Fruit fly (Drosophila melanogaster) whole organism, pupa: Measurements from ENCODE around the gene alt.

ENCODE experiments used
- CG10348 ChIP-seq: fragments of 200-800 bp; sonication (Bioruptor generic); IDR thresholded peaks from 2 replicates; pipeline ENCODE4 v1.3.6; 2022; ENCODE audit warnings: missing biosample characterization, missing genetic modification characterization
- CG12605 ChIP-seq: fragments of 200-800 bp; sonication (Bioruptor generic); IDR thresholded peaks from 2 replicates; pipeline ENCODE4 v1.3.6; 2022; ENCODE audit warnings: missing biosample characterization, missing genetic modification characterization
- CG13204 ChIP-seq: fragments of 200-800 bp; sonication (Bioruptor generic); optimal IDR thresholded peaks from 2 replicates; lab custom pipeline; 2018; ENCODE audit warnings: missing biosample characterization, mild to moderate bottlenecking, missing genetic modification characterization, moderate library complexity
- CG14655 ChIP-seq: fragments of 200-800 bp; sonication (Bioruptor generic); optimal IDR thresholded peaks from 3 replicates; lab custom pipeline; 2017; ENCODE audit warnings: mild to moderate bottlenecking, missing biosample characterization, missing genetic modification reagents, missing genetic modification characterization
- CG15710 ChIP-seq: fragments of 200-800 bp; sonication (Bioruptor generic); optimal IDR thresholded peaks from 2 replicates; lab custom pipeline; 2018; ENCODE audit warnings: missing biosample characterization, mild to moderate bottlenecking, missing genetic modification characterization, moderate library complexity
- CG17806 ChIP-seq: fragments of 200-800 bp; sonication (Bioruptor generic); optimal IDR thresholded peaks from 2 replicates; lab custom pipeline; 2018; ENCODE audit warnings: missing biosample characterization, mild to moderate bottlenecking, missing genetic modification characterization, moderate library complexity
- CG32121 ChIP-seq: fragments of 200-800 bp; sonication (Bioruptor generic); IDR thresholded peaks from 2 replicates; pipeline ENCODE4 v1.3.6; 2022; ENCODE audit warnings: missing biosample characterization, missing genetic modification characterization
- CG34367 ChIP-seq: fragments of 200-800 bp; sonication (Bioruptor generic); optimal IDR thresholded peaks from 2 replicates; lab custom pipeline; 2018; ENCODE audit warnings: missing biosample characterization, mild to moderate bottlenecking, missing genetic modification characterization
- CG4496 ChIP-seq: fragments of 200-800 bp; sonication (Bioruptor generic); IDR thresholded peaks from 3 replicates; pipeline ENCODE4 v1.3.6; 2022; ENCODE audit warnings: missing biosample characterization, missing genetic modification characterization
- CG8159 ChIP-seq: fragments of 200-800 bp; sonication (Bioruptor generic); optimal IDR thresholded peaks from 3 replicates; lab custom pipeline; 2018; ENCODE audit warnings: missing biosample characterization, mild to moderate bottlenecking, missing genetic modification characterization, moderate library complexity
- CG8301 ChIP-seq: fragments of 200-800 bp; sonication (Bioruptor generic); optimal IDR thresholded peaks from 2 replicates; lab custom pipeline; 2018; ENCODE audit warnings: missing biosample characterization, mild to moderate bottlenecking, missing genetic modification characterization
- CG9948 ChIP-seq: fragments of 200-800 bp; sonication (Bioruptor generic); optimal IDR thresholded peaks from 2 replicates; lab custom pipeline; 2018; ENCODE audit warnings: missing biosample characterization, mild to moderate bottlenecking, missing genetic modification characterization, moderate library complexity
- D1 ChIP-seq: fragments of 200-800 bp; sonication (Bioruptor generic); optimal IDR thresholded peaks from 2 replicates; lab custom pipeline; 2018; ENCODE audit warnings: missing biosample characterization, mild to moderate bottlenecking, missing genetic modification characterization, moderate library complexity
- EcR ChIP-seq: fragments of 200-800 bp; sonication (Bioruptor generic); optimal IDR thresholded peaks from 3 replicates; lab custom pipeline; 2019; ENCODE audit warnings: missing biosample characterization, missing genetic modification characterization, mild to moderate bottlenecking, moderate library complexity, missing genetic modification reagents
- Ets98B ChIP-seq: fragments of 200-800 bp; sonication (Bioruptor generic); IDR thresholded peaks from 2 replicates; pipeline ENCODE4 v1.3.6; 2022; ENCODE audit warnings: missing biosample characterization, missing genetic modification characterization
- Pif1A ChIP-seq: fragments of 200-800 bp; sonication (Bioruptor generic); optimal IDR thresholded peaks from 3 replicates; lab custom pipeline; 2016; ENCODE audit warnings: missing biosample characterization, missing genetic modification characterization
- Pif1B ChIP-seq: fragments of 200-800 bp; sonication (Bioruptor generic); optimal IDR thresholded peaks from 3 replicates; lab custom pipeline; 2016; ENCODE audit warnings: missing biosample characterization, missing genetic modification characterization
- Snoo ChIP-seq: fragments of 200-800 bp; sonication (Bioruptor generic); optimal IDR thresholded peaks from 3 replicates; lab custom pipeline; 2017; ENCODE audit warnings: missing biosample characterization, mild to moderate bottlenecking, missing genetic modification characterization, inconsistent platforms
- fd96Ca ChIP-seq: fragments of 200-800 bp; sonication (Bioruptor generic); IDR thresholded peaks from 3 replicates; pipeline ENCODE4 v1.3.6; 2022; ENCODE audit warnings: missing biosample characterization, missing genetic modification characterization
- gl ChIP-seq: fragments of 200-800 bp; sonication (Bioruptor generic); optimal IDR thresholded peaks from 2 replicates; lab custom pipeline; 2018; ENCODE audit warnings: missing biosample characterization, mild to moderate bottlenecking, missing genetic modification characterization
- rn ChIP-seq: fragments of 200-800 bp; sonication (Bioruptor generic); IDR thresholded peaks from 2 replicates; pipeline ENCODE4 v1.3.6; 2022; ENCODE audit warnings: missing biosample characterization, missing genetic modification characterization

The alt gene

DNA sequence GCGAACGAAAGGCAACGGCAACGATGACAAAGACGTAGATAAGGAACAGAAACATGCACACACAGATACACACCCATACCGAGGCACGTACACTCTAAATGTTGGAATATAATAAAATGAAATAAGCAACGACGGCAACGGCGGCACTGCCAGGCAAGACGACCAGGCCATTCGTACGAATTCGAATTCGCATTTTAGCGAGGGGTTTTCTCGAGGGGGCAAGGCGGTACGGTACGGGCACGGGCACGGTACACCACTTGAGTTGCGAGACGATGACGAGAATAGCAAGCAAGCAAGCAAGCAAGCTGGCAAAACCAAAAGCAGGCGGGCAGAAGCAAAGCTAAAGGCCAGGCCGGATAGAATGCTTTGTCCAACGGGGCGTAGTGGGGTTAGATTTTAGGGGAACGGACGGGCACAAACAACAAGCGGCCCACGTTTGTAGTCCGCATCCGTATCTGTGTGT is 18.8 kb upstream of the alt start:
- TF ChIP-seq Snoo (tag; lab: Kevin White, UChicago) (no peak), CG8159 (tag; lab: Kevin White, UChicago) (no peak), Pif1B (GFP tag; lab: Kevin White, UChicago) (no peak), CG14655 (GFP tag; lab: Kevin White, UChicago) (no peak), CG4496 (GFP tag; lab: Robert Waterston, UW) (no peak), Ets98B (no peak; the same call in 1 of the 2 replicates), gl (tag; lab: Kevin White, UChicago) (no peak), CG13204 (GFP tag; lab: Kevin White, UChicago) (peak; percentile 94), CG15710 (tag; lab: Kevin White, UChicago) (peak; percentile 17), D1 (tag; lab: Kevin White, UChicago) (no peak), CG17806 (no peak), CG10348 (GFP tag; lab: Robert Waterston, UW) (no peak), CG8301 (tag; lab: Kevin White, UChicago) (no peak), EcR (GFP tag; lab: Kevin White, UChicago) (peak; percentile 75), CG9948 (tag; lab: Kevin White, UChicago) (no peak), Pif1A (GFP tag; lab: Kevin White, UChicago) (no peak), CG32121 (0 out of 2 replicates have a peak, but pooled peaks have one; percentile 56), rn (GFP tag; lab: Robert Waterston, UW) (no peak), CG12605 (GFP tag; lab: Robert Waterston, UW) (peak; percentile 48), fd96Ca (GFP tag; lab: Robert Waterston, UW) (0 out of 3 replicates have a peak, but pooled peaks have one; percentile 5), CG34367 (no peak)

DNA sequence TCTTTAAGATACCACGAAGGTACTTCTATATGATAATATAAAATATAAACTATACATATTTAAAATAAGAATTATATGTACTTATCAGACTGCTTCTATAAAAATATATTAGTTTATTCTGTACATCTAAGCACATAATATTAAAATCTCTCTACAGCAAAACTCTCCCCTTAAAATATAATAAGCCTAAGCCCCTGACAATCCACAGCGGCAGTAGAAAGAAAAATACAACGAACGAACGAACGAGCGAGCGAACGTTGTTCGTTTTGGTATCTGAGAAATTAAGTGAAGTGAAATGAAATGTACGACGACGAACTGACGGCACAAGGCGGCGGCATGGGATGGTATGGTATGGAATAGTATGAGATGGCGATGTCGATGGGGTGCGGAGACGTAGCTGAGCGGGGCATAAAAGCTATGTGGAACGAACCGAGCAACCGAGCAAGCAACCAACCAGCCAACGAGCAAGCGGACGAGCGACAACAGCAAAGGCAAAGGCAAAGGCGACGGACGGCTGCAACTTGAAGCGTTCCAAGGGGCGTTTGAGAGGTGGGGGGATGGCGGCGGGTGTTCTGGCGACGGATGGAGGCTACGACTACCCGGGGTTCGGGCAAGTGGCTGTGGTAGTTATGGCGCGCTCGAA is 18.3 kb upstream of the alt start:
- TF ChIP-seq EcR (GFP tag; lab: Kevin White, UChicago), result peak; percentile 75
- TF ChIP-seq Ets98B, result peak; percentile 97
- peak; percentile 99 for TF ChIP-seq CG15710 (tag; lab: Kevin White, UChicago)
- peak; percentile 99 for TF ChIP-seq CG17806
- TF ChIP-seq fd96Ca (GFP tag; lab: Robert Waterston, UW), result peak; percentile 96
- peak; percentile 96 for TF ChIP-seq CG34367
- TF ChIP-seq gl (tag; lab: Kevin White, UChicago), result peak; percentile 89
- TF ChIP-seq rn (GFP tag; lab: Robert Waterston, UW), result peak; percentile 94
- TF ChIP-seq Pif1A (GFP tag; lab: Kevin White, UChicago), result peak; percentile 96
- peak; percentile 97 for TF ChIP-seq CG8301 (tag; lab: Kevin White, UChicago)
- peak; percentile 100 for TF ChIP-seq CG13204 (GFP tag; lab: Kevin White, UChicago)
- peak; percentile 98 for TF ChIP-seq Pif1B (GFP tag; lab: Kevin White, UChicago)
- TF ChIP-seq CG10348 (GFP tag; lab: Robert Waterston, UW), result peak; percentile 83
- TF ChIP-seq CG9948 (tag; lab: Kevin White, UChicago), result peak; percentile 99
- TF ChIP-seq CG4496 (GFP tag; lab: Robert Waterston, UW), result peak; percentile 96
- peak; percentile 95 for TF ChIP-seq CG12605 (GFP tag; lab: Robert Waterston, UW)
- no peak for TF ChIP-seq D1 (tag; lab: Kevin White, UChicago)
- peak; percentile 98 for TF ChIP-seq CG14655 (GFP tag; lab: Kevin White, UChicago)
- peak; percentile 98 for TF ChIP-seq Snoo (tag; lab: Kevin White, UChicago)
- TF ChIP-seq CG32121, result peak; percentile 98
- peak; percentile 99 for TF ChIP-seq CG8159 (tag; lab: Kevin White, UChicago)

DNA sequence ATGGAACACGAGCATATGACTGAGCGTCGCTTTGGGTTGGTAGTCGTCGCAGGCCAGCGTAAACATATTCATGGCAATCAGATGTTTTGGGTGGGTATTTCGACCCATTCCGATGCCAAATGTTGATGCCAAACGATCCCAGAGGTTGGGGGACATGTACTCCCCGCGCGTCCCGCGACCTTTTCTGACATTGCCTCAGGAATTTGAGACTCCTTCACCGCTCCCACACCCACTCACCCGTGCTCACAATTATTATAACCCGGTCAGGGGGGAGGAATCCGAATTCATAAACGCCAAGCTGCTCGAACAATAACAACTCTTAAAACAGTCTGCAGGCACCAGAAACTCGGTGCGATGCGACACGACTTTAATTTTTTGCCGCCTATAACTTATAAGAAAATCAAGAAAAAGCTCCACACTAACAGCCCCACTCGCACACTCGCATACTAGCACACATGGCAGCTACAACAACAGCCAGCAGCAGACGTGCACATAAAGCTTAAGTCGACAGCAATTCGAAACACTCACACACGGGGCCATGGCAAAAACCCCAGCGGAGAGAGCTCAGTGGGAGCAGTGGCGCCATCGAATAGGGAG is 17.7 kb upstream of the alt start:
- TF ChIP-seq Pif1B (GFP tag; lab: Kevin White, UChicago) (no peak), CG13204 (GFP tag; lab: Kevin White, UChicago) (no peak), CG10348 (GFP tag; lab: Robert Waterston, UW) (no peak), CG4496 (GFP tag; lab: Robert Waterston, UW) (no peak; the same call in 2 of the 3 replicates), CG34367 (no peak)

DNA sequence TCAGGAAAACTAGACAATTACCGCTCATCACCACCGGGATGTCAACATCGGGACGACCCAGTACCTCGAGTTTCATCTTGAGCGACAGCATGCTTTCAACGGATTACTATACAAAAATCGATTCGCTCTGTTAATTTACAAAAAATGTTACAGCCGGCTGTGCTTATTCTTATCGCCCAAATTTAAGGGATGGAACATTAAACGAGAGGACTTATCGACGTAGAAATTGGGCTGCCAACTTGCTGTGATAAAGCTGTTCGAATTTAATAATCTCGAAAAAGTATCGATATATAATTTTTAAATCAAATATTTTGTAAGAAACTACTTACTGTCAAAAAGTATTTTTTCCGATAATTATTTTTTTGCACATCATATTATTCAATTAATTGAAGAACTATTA is 4.6 kb upstream of the alt start, which contains the start of gene CG31249:
Gene CG31249, minus strand, starts transcription at position 197 of the 400 bp plus-strand sequence.
- no peak for TF ChIP-seq Pif1A (GFP tag; lab: Kevin White, UChicago)
- no peak for TF ChIP-seq CG13204 (GFP tag; lab: Kevin White, UChicago)
- TF ChIP-seq Snoo (tag; lab: Kevin White, UChicago), result no peak
- TF ChIP-seq rn (GFP tag; lab: Robert Waterston, UW), result no peak
- TF ChIP-seq CG15710 (tag; lab: Kevin White, UChicago), result no peak
- TF ChIP-seq CG12605 (GFP tag; lab: Robert Waterston, UW), result no peak
- no peak for TF ChIP-seq CG8301 (tag; lab: Kevin White, UChicago)
- no peak for TF ChIP-seq Pif1B (GFP tag; lab: Kevin White, UChicago)
- TF ChIP-seq Ets98B, result no peak
- no peak for TF ChIP-seq CG17806
- no peak for TF ChIP-seq gl (tag; lab: Kevin White, UChicago)
- no peak for TF ChIP-seq CG9948 (tag; lab: Kevin White, UChicago)
- no peak for TF ChIP-seq CG32121
- TF ChIP-seq CG14655 (GFP tag; lab: Kevin White, UChicago), result no peak
- TF ChIP-seq fd96Ca (GFP tag; lab: Robert Waterston, UW), result no peak
- no peak for TF ChIP-seq D1 (tag; lab: Kevin White, UChicago)
- no peak for TF ChIP-seq CG4496 (GFP tag; lab: Robert Waterston, UW)

DNA sequence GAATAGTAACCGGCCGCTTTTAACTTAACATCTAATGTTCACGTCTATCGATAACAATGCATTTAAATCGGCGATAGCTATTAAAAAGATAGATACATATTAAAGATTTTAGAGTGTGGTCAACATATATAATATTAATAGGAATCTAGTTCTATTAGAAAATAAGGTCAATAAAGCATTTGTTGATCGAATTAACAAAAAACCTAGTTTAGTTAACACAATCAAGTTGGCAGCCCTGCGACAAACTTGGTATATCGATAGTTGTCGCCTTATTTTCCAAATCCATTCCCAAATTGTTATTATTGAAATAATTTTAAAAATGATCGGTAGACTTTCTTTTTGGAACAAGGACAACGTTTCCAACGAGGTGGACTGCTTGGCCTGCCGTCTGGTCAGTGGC is 2.5 kb upstream of the alt start, which contains the start of the genes CG31251 and CG31360:
Gene CG31251, minus strand, starts transcription at position 62 of the 400 bp plus-strand sequence.
Gene CG31360, plus strand, starts transcription at position 244 of the 400 bp plus-strand sequence.
- no peak for TF ChIP-seq Pif1B (GFP tag; lab: Kevin White, UChicago)
- peak; percentile 0 for TF ChIP-seq CG15710 (tag; lab: Kevin White, UChicago)
